Worm (Caenorhabditis elegans) whole organism, young adult: ENCODE data around the gene fbxa-82.

Experiments used
- F49E8.2 ChIP-seq: sonication (generic microtip); optimal IDR thresholded peaks from 3 replicates; lab custom pipeline; 2017; ENCODE audit warnings: missing genetic modification characterization, mild to moderate bottlenecking, missing compliant biosample characterization, antibody characterized with exemption, moderate library complexity; ENCODE audit not compliant: insufficient read depth
- Y67H2A.10 ChIP-seq: fragments of 200-800 bp; sonication (Bioruptor generic); conservative IDR thresholded peaks from 2 replicates; pipeline ENCODE4 v1.3.6; 2022; ENCODE audit warnings: missing genetic modification reagents, missing genetic modification characterization, missing compliant biosample characterization
- Y95B8A.8 ChIP-seq: fragments of 200-800 bp; sonication (Bioruptor generic); IDR thresholded peaks from 2 replicates; pipeline ENCODE4 v1.3.6; 2022; ENCODE audit warnings: missing genetic modification reagents, missing genetic modification characterization, missing compliant biosample characterization
- ama-1 ChIP-seq, 3 experiments: fragments of 150-350 bp in 1 of 3; sonication (generic microtip) in 2 of 3; optimal IDR thresholded peaks; 2 replicates each; lab custom pipeline; 2014 to 2018; ENCODE audit warnings: missing biosample characterization in 2 of 3, missing genetic modification characterization in 2 of 3, missing genetic modification reagents in 2 of 3
- atf-7 ChIP-seq: sonication (generic microtip); optimal IDR thresholded peaks from 2 replicates; lab custom pipeline; 2017; ENCODE audit warnings: mild to moderate bottlenecking, missing genetic modification characterization, missing compliant biosample characterization
- athp-1 ChIP-seq: sonication (generic microtip); optimal IDR thresholded peaks from 2 replicates; lab custom pipeline; 2017; ENCODE audit warnings: mild to moderate bottlenecking, missing genetic modification characterization, missing compliant biosample characterization
- attf-3 ChIP-seq: fragments of 200-800 bp; sonication (Bioruptor generic); conservative IDR thresholded peaks from 2 replicates; pipeline ENCODE4 v1.3.6; 2022; ENCODE audit warnings: missing genetic modification reagents, missing genetic modification characterization, missing compliant biosample characterization
- attf-5 ChIP-seq: fragments of 200-800 bp; sonication (Bioruptor generic); optimal IDR thresholded peaks from 2 replicates; lab custom pipeline; 2018; ENCODE audit warnings: mild to moderate bottlenecking, missing genetic modification characterization, missing compliant biosample characterization
- bed-2 ChIP-seq: fragments of 200-800 bp; sonication (Bioruptor generic); IDR thresholded peaks from 2 replicates; pipeline ENCODE4 v1.3.6; 2022; ENCODE audit warnings: missing genetic modification reagents, missing genetic modification characterization, missing compliant biosample characterization
- ccch-3 ChIP-seq: fragments of 200-800 bp; sonication (Bioruptor generic); optimal IDR thresholded peaks from 2 replicates; lab custom pipeline; 2018; ENCODE audit warnings: mild to moderate bottlenecking, missing genetic modification characterization, missing compliant biosample characterization
- cebp-1 ChIP-seq, 2 experiments: fragments of 200-800 bp in 1 of 2; sonication (Bioruptor generic) in 1 of 2; sonication (generic microtip) in 1 of 2; IDR thresholded peaks in 1 of 2; optimal IDR thresholded peaks in 1 of 2; 2 replicates each; pipeline versions ENCODE4 v1.3.6 to Lab custom; 2017 to 2022; ENCODE audit warnings: missing compliant biosample characterization in 2 of 2, missing genetic modification characterization in 2 of 2, mild to moderate bottlenecking in 1 of 2, missing genetic modification reagents in 1 of 2, moderate library complexity in 1 of 2
- ceh-100 ChIP-seq: fragments of 200-800 bp; sonication (Bioruptor generic); IDR thresholded peaks from 2 replicates; pipeline ENCODE4 v1.3.6; 2022; ENCODE audit warnings: missing genetic modification reagents, missing genetic modification characterization, missing compliant biosample characterization
- ceh-27 ChIP-seq: fragments of 200-800 bp; sonication (Bioruptor generic); optimal IDR thresholded peaks from 2 replicates; lab custom pipeline; 2018; ENCODE audit warnings: mild to moderate bottlenecking, missing genetic modification characterization, moderate library complexity, missing compliant biosample characterization
- ceh-79 ChIP-seq: sonication (generic microtip); optimal IDR thresholded peaks from 2 replicates; lab custom pipeline; 2017; ENCODE audit warnings: mild to moderate bottlenecking, missing genetic modification characterization, missing compliant biosample characterization
- chd-7 ChIP-seq: sonication (generic microtip); optimal IDR thresholded peaks from 2 replicates; lab custom pipeline; 2016; ENCODE audit warnings: mild to moderate bottlenecking, missing genetic modification characterization, moderate library complexity, missing compliant biosample characterization
- dox-1 ChIP-seq: fragments of 200-800 bp; sonication (Bioruptor generic); IDR thresholded peaks from 2 replicates; pipeline ENCODE4 v1.3.6; 2022; ENCODE audit warnings: missing genetic modification reagents, missing genetic modification characterization, missing compliant biosample characterization
- egl-18 ChIP-seq: fragments of 200-800 bp; sonication (Bioruptor generic); IDR thresholded peaks from 2 replicates; pipeline ENCODE4 v1.3.6; 2022; ENCODE audit warnings: missing genetic modification reagents, missing genetic modification characterization, missing compliant biosample characterization
- egrh-3 ChIP-seq: fragments of 200-800 bp; sonication (Bioruptor generic); IDR thresholded peaks from 2 replicates; pipeline ENCODE4 v1.3.6; 2022; ENCODE audit warnings: missing genetic modification reagents, missing genetic modification characterization, missing compliant biosample characterization
- ekl-4 ChIP-seq: fragments of 200-800 bp; sonication (Bioruptor generic); IDR thresholded peaks from 2 replicates; pipeline ENCODE4 v1.3.6; 2022; ENCODE audit warnings: missing genetic modification reagents, missing genetic modification characterization, missing compliant biosample characterization
- him-1 ChIP-seq: sonication (generic microtip); optimal IDR thresholded peaks from 2 replicates; lab custom pipeline; 2016; ENCODE audit warnings: missing genotype, missing genetic modification reagents, missing genetic modification characterization, missing compliant biosample characterization
- hlh-26 ChIP-seq: fragments of 200-800 bp; sonication (Bioruptor generic); conservative IDR thresholded peaks from 2 replicates; pipeline ENCODE4 v1.3.6; 2022; ENCODE audit warnings: missing genetic modification reagents, missing genetic modification characterization, missing compliant biosample characterization
- lin-54 ChIP-seq: fragments of 200-800 bp; sonication (Bioruptor generic); optimal IDR thresholded peaks from 2 replicates; lab custom pipeline; 2018; ENCODE audit warnings: mild to moderate bottlenecking, missing genetic modification characterization, missing compliant biosample characterization
- madf-3 ChIP-seq: fragments of 200-800 bp; sonication (Bioruptor generic); IDR thresholded peaks from 2 replicates; pipeline ENCODE4 v1.3.6; 2022; ENCODE audit warnings: missing genetic modification reagents, missing genetic modification characterization, missing compliant biosample characterization
- mcd-1 ChIP-seq: fragments of 200-800 bp; sonication (Bioruptor generic); IDR thresholded peaks from 2 replicates; pipeline ENCODE4 v1.3.6; 2022; ENCODE audit warnings: missing genetic modification reagents, missing genetic modification characterization, missing compliant biosample characterization
- mel-28 ChIP-seq: sonication (generic microtip); optimal IDR thresholded peaks from 2 replicates; lab custom pipeline; 2016; ENCODE audit warnings: borderline replicate concordance, mild to moderate bottlenecking, missing genetic modification characterization, missing compliant biosample characterization
- mes-4 ChIP-seq: sonication (generic microtip); optimal IDR thresholded peaks from 2 replicates; lab custom pipeline; 2016; ENCODE audit warnings: missing genotype, missing genetic modification characterization, missing compliant biosample characterization
- nfyb-1 ChIP-seq: fragments of 200-800 bp; sonication (Bioruptor generic); IDR thresholded peaks from 2 replicates; pipeline ENCODE4 v1.3.6; 2022; ENCODE audit warnings: missing genetic modification reagents, missing genetic modification characterization, missing compliant biosample characterization
- nhr-179 ChIP-seq: sonication (generic microtip); optimal IDR thresholded peaks from 2 replicates; lab custom pipeline; 2016; ENCODE audit warnings: mild to moderate bottlenecking, missing genetic modification characterization, missing compliant biosample characterization
- pbrm-1 ChIP-seq: fragments of 200-800 bp; sonication (Bioruptor generic); IDR thresholded peaks from 2 replicates; pipeline ENCODE4 v1.3.6; 2022; ENCODE audit warnings: missing genetic modification reagents, missing genetic modification characterization, missing compliant biosample characterization
- snpc-4 ChIP-seq, 5 experiments: fragments of 150-350 bp in 1 of 5; sonication (generic microtip) in 4 of 5; optimal IDR thresholded peaks; 2 replicates each; lab custom pipeline; 2014 to 2018; ENCODE audit warnings: missing genetic modification characterization in 5 of 5, missing biosample characterization in 3 of 5, antibody characterized with exemption in 2 of 5, mild to moderate bottlenecking in 2 of 5, missing compliant biosample characterization in 2 of 5, missing genotype in 2 of 5, moderate library complexity in 2 of 5, missing genetic modification reagents in 1 of 5
- unc-130 ChIP-seq: sonication (generic microtip); optimal IDR thresholded peaks from 2 replicates; lab custom pipeline; 2016; ENCODE audit warnings: missing genetic modification reagents, missing genetic modification characterization, missing compliant biosample characterization
- zfh-2 ChIP-seq: fragments of 200-800 bp; sonication (Bioruptor generic); conservative IDR thresholded peaks from 2 replicates; pipeline ENCODE4 v1.3.6; 2022; ENCODE audit warnings: missing genetic modification reagents, missing genetic modification characterization, missing compliant biosample characterization
- ztf-28 ChIP-seq: fragments of 200-800 bp; sonication (Bioruptor generic); IDR thresholded peaks from 2 replicates; pipeline ENCODE4 v1.3.6; 2022; ENCODE audit warnings: missing genetic modification reagents, missing genetic modification characterization, missing compliant biosample characterization
- ztf-6 ChIP-seq: fragments of 200-800 bp; sonication (Bioruptor generic); IDR thresholded peaks from 2 replicates; pipeline ENCODE4 v1.3.6; 2022; ENCODE audit warnings: missing genetic modification reagents, missing genetic modification characterization, missing compliant biosample characterization

Gene fbxa-82

ce11 chrV:15020732-15021131 lies 31.6 kb downstream of the fbxa-82 start, which contains the start of gene F14H8.5:
Gene F14H8.5, plus strand, starts transcription at chrV:15021032.
- TF ChIP-seq attf-3 (GFP tag; lab: Robert Waterston, UW) (no peak), chd-7 (tag; lab: Kevin White, UChicago) (no peak), ama-1 (optimal IDR thresholded peaks at IDR 0.05; lab: Kevin White, UChicago) (no peak), ama-1 (GFP tag; optimal IDR thresholded peaks at IDR 0.05; lab: Kevin White, UChicago) (no peak), bed-2 (GFP tag; lab: Robert Waterston, UW) (no peak), egl-18 (GFP tag; lab: Robert Waterston, UW) (no peak), egrh-3 (GFP tag; lab: Robert Waterston, UW) (no peak), ceh-27 (GFP tag; lab: Kevin White, UChicago) (no peak), athp-1 (tag; lab: Kevin White, UChicago) (no peak), ztf-6 (no peak), atf-7 (no peak), F49E8.2 (tag; lab: Kevin White, UChicago) (no peak), zfh-2 (GFP tag; lab: Robert Waterston, UW) (no peak), mcd-1 (no peak), nfyb-1 (GFP tag; lab: Robert Waterston, UW) (no peak), dox-1 (no peak)

ce11 chrV:15020229-15020628 lies 32.1 kb downstream of the fbxa-82 start, which contains the start of gene F14H8.2:
Gene F14H8.2, minus strand, starts transcription at chrV:15020329.
- TF ChIP-seq madf-3 (GFP tag; lab: Robert Waterston, UW) (no peak), him-1 (no peak), mes-4 (tag; lab: Kevin White, UChicago) (no peak)

ce11 chrV:15016795-15017429 lies 35.4 kb downstream of the fbxa-82 start:
- no peak for TF ChIP-seq cebp-1 (GFP tag; IDR thresholded peaks at IDR 0.05; lab: Robert Waterston, UW)
- TF ChIP-seq cebp-1 (tag; optimal IDR thresholded peaks at IDR 0.05; lab: Kevin White, UChicago), result no peak
- TF ChIP-seq unc-130, result no peak
- TF ChIP-seq ztf-28 (GFP tag; lab: Robert Waterston, UW), result no peak
- TF ChIP-seq hlh-26 (GFP tag; lab: Robert Waterston, UW), result no peak
- no peak for TF ChIP-seq ceh-100 (GFP tag; lab: Robert Waterston, UW)
- TF ChIP-seq attf-5 (GFP tag; lab: Kevin White, UChicago), result no peak
- TF ChIP-seq lin-54, result no peak
- no peak for TF ChIP-seq nhr-179 (tag; lab: Kevin White, UChicago)
- TF ChIP-seq ccch-3, result no peak
- no peak for TF ChIP-seq pbrm-1 (GFP tag; lab: Robert Waterston, UW)
- TF ChIP-seq mel-28 (tag; lab: Kevin White, UChicago), result no peak
- no peak for TF ChIP-seq ceh-79 (tag; lab: Kevin White, UChicago)
- TF ChIP-seq mcd-1, result no peak
- no peak for TF ChIP-seq snpc-4 (GFP tag; optimal IDR thresholded peaks at IDR 0.05; lab: Kevin White, UChicago)
- no peak for TF ChIP-seq snpc-4 (tag; optimal IDR thresholded peaks at IDR 0.05; lab: Kevin White, UChicago)
- no peak for TF ChIP-seq ekl-4 (GFP tag; lab: Robert Waterston, UW)
- TF ChIP-seq Y95B8A.8 (GFP tag; lab: Robert Waterston, UW), result no peak
- no peak for TF ChIP-seq Y67H2A.10
